Worm (Caenorhabditis elegans) whole organism, L4 larva: ENCODE data around the gene Y113G7A.13.

Source experiments
- D1046.2 ChIP-seq: fragments of 200-800 bp; sonication (Bioruptor generic); IDR thresholded peaks from 2 replicates; pipeline ENCODE4 v1.3.6; 2022; ENCODE audit warnings: missing genetic modification characterization, missing compliant biosample characterization
- F44E2.7 ChIP-seq: fragments of 200-800 bp; sonication (Bioruptor generic); IDR thresholded peaks from 2 replicates; pipeline ENCODE4 v2.1.2; 2022; ENCODE audit warnings: missing genetic modification characterization, missing compliant biosample characterization
- T20F7.1 ChIP-seq: fragments of 200-800 bp; sonication (Bioruptor generic); optimal IDR thresholded peaks from 2 replicates; lab custom pipeline; 2018; ENCODE audit warnings: mild to moderate bottlenecking, missing genetic modification characterization, missing compliant biosample characterization
- Y48G9A.11 ChIP-seq: fragments of 200-800 bp; sonication (Bioruptor generic); IDR thresholded peaks from 2 replicates; pipeline ENCODE4 v1.3.6; 2022; ENCODE audit warnings: missing genetic modification reagents, missing genetic modification characterization, missing compliant biosample characterization
- aha-1 ChIP-seq: fragments of 150-350 bp; peaks from one replicate; lab custom pipeline; 2014; ENCODE audit warnings: missing biosample characterization, missing genetic modification characterization
- ceh-20 ChIP-seq: fragments of 200-800 bp; sonication (Bioruptor generic); IDR thresholded peaks from 2 replicates; pipeline ENCODE4 v1.3.6; 2022; ENCODE audit warnings: missing genetic modification reagents, missing genetic modification characterization, missing compliant biosample characterization
- ceh-28 ChIP-seq: fragments of 150-350 bp; optimal IDR thresholded peaks from 2 replicates; lab custom pipeline; 2014; ENCODE audit warnings: missing biosample characterization, missing genetic modification reagents, missing genetic modification characterization
- ces-1 ChIP-seq: fragments of 150-350 bp; sonication (generic microtip); optimal IDR thresholded peaks from 4 replicates; lab custom pipeline; 2014; ENCODE audit warnings: missing biosample characterization, missing genetic modification reagents, missing genetic modification characterization
- cey-2 ChIP-seq: sonication (generic microtip); optimal IDR thresholded peaks from 3 replicates; lab custom pipeline; 2017; ENCODE audit warnings: missing genetic modification characterization, mild to moderate bottlenecking, missing compliant biosample characterization, antibody characterized with exemption, borderline replicate concordance; ENCODE audit not compliant: insufficient read depth
- daf-12 ChIP-seq: fragments of 150-350 bp; optimal IDR thresholded peaks from 2 replicates; lab custom pipeline; 2014; ENCODE audit warnings: missing biosample characterization, missing genetic modification reagents, missing genetic modification characterization
- daf-16 ChIP-seq, 3 experiments: sonication (generic microtip); optimal IDR thresholded peaks; 2 replicates each; lab custom pipeline; 2016 to 2017; ENCODE audit warnings: missing genetic modification characterization in 3 of 3, missing genetic modification reagents in 3 of 3, mild to moderate bottlenecking in 2 of 3, missing compliant biosample characterization in 2 of 3, missing biosample characterization in 1 of 3, moderate library complexity in 1 of 3
- dmd-6 ChIP-seq: fragments of 200-800 bp; sonication (Bioruptor generic); IDR thresholded peaks from 2 replicates; pipeline ENCODE4 v1.3.6; 2022; ENCODE audit warnings: missing genetic modification reagents, missing genetic modification characterization, missing compliant biosample characterization
- dve-1 ChIP-seq: sonication (generic microtip); optimal IDR thresholded peaks from 2 replicates; lab custom pipeline; 2017; ENCODE audit warnings: antibody characterized with exemption, mild to moderate bottlenecking, missing genetic modification characterization, missing compliant biosample characterization; ENCODE audit not compliant: insufficient read depth
- egl-27 ChIP-seq: sonication (generic microtip); optimal IDR thresholded peaks from 3 replicates; lab custom pipeline; 2017; ENCODE audit warnings: missing biosample characterization, missing genetic modification reagents, missing genetic modification characterization
- egl-43 ChIP-seq: fragments of 200-800 bp; sonication (Bioruptor generic); IDR thresholded peaks from 2 replicates; pipeline ENCODE4 v1.3.6; 2022; ENCODE audit warnings: missing genetic modification reagents, missing genetic modification characterization, missing compliant biosample characterization
- gei-8 ChIP-seq: fragments of 200-800 bp; sonication (Bioruptor generic); optimal IDR thresholded peaks from 2 replicates; lab custom pipeline; 2018; ENCODE audit warnings: mild to moderate bottlenecking, missing genetic modification characterization, missing compliant biosample characterization
- hlh-11 ChIP-seq: fragments of 200-800 bp; sonication (Bioruptor generic); optimal IDR thresholded peaks from 2 replicates; lab custom pipeline; 2018; ENCODE audit warnings: mild to moderate bottlenecking, missing genetic modification characterization, missing compliant biosample characterization
- hlh-30 ChIP-seq: sonication (generic microtip); optimal IDR thresholded peaks from 2 replicates; lab custom pipeline; 2017; ENCODE audit warnings: antibody characterized with exemption, mild to moderate bottlenecking, missing genetic modification characterization, missing compliant biosample characterization; ENCODE audit not compliant: insufficient read depth
- jun-1 ChIP-seq: fragments of 150-350 bp; optimal IDR thresholded peaks from 2 replicates; lab custom pipeline; 2014; ENCODE audit warnings: missing biosample characterization, missing genetic modification reagents, missing genetic modification characterization
- lin-1 ChIP-seq: fragments of 200-800 bp; sonication (Bioruptor generic); IDR thresholded peaks from 2 replicates; pipeline ENCODE4 v1.3.6; 2022; ENCODE audit warnings: missing genetic modification reagents, missing genetic modification characterization, missing compliant biosample characterization
- madf-5 ChIP-seq, 2 experiments: fragments of 200-800 bp; sonication (Bioruptor generic); IDR thresholded peaks; 2 replicates each; pipeline ENCODE4 v1.3.6; 2022; ENCODE audit warnings: missing compliant biosample characterization in 2 of 2, missing genetic modification characterization in 2 of 2
- mdl-1 ChIP-seq, 2 experiments: fragments of 150-350 bp in 1 of 2; sonication (generic microtip) in 1 of 2; optimal IDR thresholded peaks; 2 replicates each; lab custom pipeline; 2014 to 2017; ENCODE audit warnings: missing biosample characterization in 2 of 2, missing genetic modification characterization in 2 of 2
- mep-1 ChIP-seq: fragments of 150-350 bp; sonication (generic microtip); optimal IDR thresholded peaks from 3 replicates; lab custom pipeline; 2014; ENCODE audit warnings: missing biosample characterization, missing genetic modification characterization
- nhr-10 ChIP-seq: fragments of 150-350 bp; optimal IDR thresholded peaks from 2 replicates; lab custom pipeline; 2014; ENCODE audit warnings: missing biosample characterization, missing genetic modification characterization
- nhr-237 ChIP-seq: sonication (generic microtip); optimal IDR thresholded peaks from 2 replicates; lab custom pipeline; 2017; ENCODE audit warnings: missing biosample characterization, missing genetic modification characterization
- nhr-28 ChIP-seq: fragments of 150-350 bp; optimal IDR thresholded peaks from 2 replicates; lab custom pipeline; 2014; ENCODE audit warnings: missing biosample characterization, missing genetic modification characterization
- nhr-42 ChIP-seq: fragments of 200-800 bp; sonication (Bioruptor generic); IDR thresholded peaks from 2 replicates; pipeline ENCODE4 v1.3.6; 2022; ENCODE audit warnings: missing genetic modification characterization, missing compliant biosample characterization
- nhr-76 ChIP-seq: fragments of 150-350 bp; optimal IDR thresholded peaks from 2 replicates; lab custom pipeline; 2014; ENCODE audit warnings: missing biosample characterization, missing genetic modification characterization
- nhr-77 ChIP-seq: fragments of 150-350 bp; optimal IDR thresholded peaks from 2 replicates; lab custom pipeline; 2014; ENCODE audit warnings: missing biosample characterization, missing genetic modification characterization
- pha-4 ChIP-seq, 2 experiments: fragments of 150-350 bp in 1 of 2; fragments of 200-800 bp in 1 of 2; sonication (Bioruptor generic) in 1 of 2; IDR thresholded peaks in 1 of 2; optimal IDR thresholded peaks in 1 of 2; 2 replicates each; pipeline versions ENCODE4 v1.3.6 to Lab custom; 2014 to 2022; ENCODE audit warnings: missing genetic modification characterization in 2 of 2, missing genetic modification reagents in 2 of 2, missing biosample characterization in 1 of 2, missing compliant biosample characterization in 1 of 2
- php-3 ChIP-seq: fragments of 200-800 bp; sonication (Bioruptor generic); IDR thresholded peaks from 2 replicates; pipeline ENCODE4 v1.3.6; 2022; ENCODE audit warnings: missing genetic modification reagents, missing genetic modification characterization, missing compliant biosample characterization
- pqm-1 ChIP-seq: sonication (generic microtip); optimal IDR thresholded peaks from 2 replicates; lab custom pipeline; 2017; ENCODE audit warnings: missing biosample characterization, missing genetic modification characterization
- sdz-12 ChIP-seq: fragments of 200-800 bp; sonication (Bioruptor generic); optimal IDR thresholded peaks from 2 replicates; lab custom pipeline; 2018; ENCODE audit warnings: mild to moderate bottlenecking, missing genetic modification characterization, missing compliant biosample characterization
- set-16 ChIP-seq: fragments of 200-800 bp; sonication (Bioruptor generic); IDR thresholded peaks from 2 replicates; pipeline ENCODE4 v1.3.6; 2022; ENCODE audit warnings: missing genetic modification reagents, missing genetic modification characterization, missing compliant biosample characterization
- snpc-1.2 ChIP-seq: fragments of 200-800 bp; sonication (Bioruptor generic); IDR thresholded peaks from 2 replicates; pipeline ENCODE4 v1.3.6; 2022; ENCODE audit warnings: missing genetic modification reagents, missing genetic modification characterization, missing compliant biosample characterization
- tag-97 ChIP-seq: fragments of 200-800 bp; sonication (Bioruptor generic); IDR thresholded peaks from 2 replicates; pipeline ENCODE4 v1.3.6; 2022; ENCODE audit warnings: missing genetic modification characterization, missing compliant biosample characterization
- unc-39 ChIP-seq: sonication (generic microtip); optimal IDR thresholded peaks from 2 replicates; lab custom pipeline; 2017; ENCODE audit warnings: missing biosample characterization, missing genetic modification characterization
- zag-1 ChIP-seq: fragments of 150-350 bp; optimal IDR thresholded peaks from 2 replicates; lab custom pipeline; 2014; ENCODE audit warnings: missing biosample characterization, missing genetic modification characterization
- zip-11 ChIP-seq: fragments of 200-800 bp; sonication (Bioruptor generic); IDR thresholded peaks from 2 replicates; pipeline ENCODE4 v1.3.6; 2022; ENCODE audit warnings: missing genetic modification characterization, missing compliant biosample characterization
- zip-2 ChIP-seq: fragments of 150-350 bp; optimal IDR thresholded peaks from 2 replicates; lab custom pipeline; 2014; ENCODE audit warnings: missing biosample characterization, missing genetic modification characterization

Gene Y113G7A.13

ce11 chrV:20147662-20148245, at the start of gene Y113G7A.13:
TSS of gene Y113G7A.13 (plus strand) at chrV:20148195.
- TF ChIP-seq nhr-42 (GFP tag; lab: Robert Waterston, UW): no peak
- peak in 1 of 2 experiments; percentile 5 for TF ChIP-seq mdl-1 (tag; optimal IDR thresholded peaks at IDR 0.05; lab: Kevin White, UChicago)
- no peak for TF ChIP-seq aha-1 (tag; lab: Kevin White, UChicago)
- no peak for TF ChIP-seq D1046.2
- TF ChIP-seq hlh-11 (tag; lab: Kevin White, UChicago): peak; percentile 54
- no peak for TF ChIP-seq ceh-20 (GFP tag; lab: Robert Waterston, UW)
- TF ChIP-seq egl-27 (tag; lab: Kevin White, UChicago): no peak
- no peak for TF ChIP-seq ceh-28 (tag; lab: Kevin White, UChicago)
- TF ChIP-seq T20F7.1 (GFP tag; lab: Kevin White, UChicago): peak; percentile 27
- no peak for TF ChIP-seq daf-12 (tag; lab: Kevin White, UChicago)
- TF ChIP-seq daf-16 (GFP tag; optimal IDR thresholded peaks at IDR 0.05; lab: Kevin White, UChicago): no peak
- peak; percentile 72 for TF ChIP-seq daf-16 (tag; optimal IDR thresholded peaks at IDR 0.05; lab: Kevin White, UChicago)
- TF ChIP-seq pqm-1 (tag; lab: Kevin White, UChicago): peak; percentile 98
- peak; percentile 55; the same call in 1 of the 2 replicates for TF ChIP-seq lin-1 (GFP tag; lab: Robert Waterston, UW)
- no peak for TF ChIP-seq gei-8 (GFP tag; lab: Kevin White, UChicago)
- peak; percentile 66 for TF ChIP-seq nhr-28 (tag; lab: Kevin White, UChicago)
- TF ChIP-seq nhr-77: peak; percentile 77
- peak; percentile 80 for TF ChIP-seq dve-1 (tag; lab: Kevin White, UChicago)
- peak; percentile 58 for TF ChIP-seq dmd-6 (GFP tag; lab: Robert Waterston, UW)
- TF ChIP-seq ces-1 (GFP tag; lab: Kevin White, UChicago): no peak
- TF ChIP-seq cey-2 (tag; lab: Kevin White, UChicago): no peak

DNA sequence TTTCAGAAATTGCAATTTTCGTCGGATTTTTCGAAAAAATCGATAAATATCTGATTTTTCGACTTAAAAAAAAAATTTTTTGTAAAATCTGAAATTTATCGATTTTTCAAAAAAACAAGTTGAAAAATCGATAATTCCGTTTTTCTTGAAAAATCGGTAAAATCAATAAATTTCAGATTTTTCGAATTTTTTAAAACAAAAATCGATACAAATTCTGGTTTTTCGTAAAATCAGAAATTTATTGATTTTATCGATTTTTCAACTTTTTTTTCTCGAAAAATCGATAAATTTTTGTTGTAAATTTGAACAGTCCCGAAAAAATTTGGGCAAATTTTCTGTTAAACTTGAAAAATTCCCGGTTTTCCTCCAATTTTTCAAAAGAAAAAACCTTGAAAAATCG, 43.6 kb upstream of the Y113G7A.13 start:
- TF ChIP-seq snpc-1.2 (GFP tag; lab: Robert Waterston, UW) (no peak), nhr-10 (tag; lab: Kevin White, UChicago) (no peak), Y48G9A.11 (no peak), ceh-28 (tag; lab: Kevin White, UChicago) (peak; percentile 84), egl-43 (no peak), zip-11 (GFP tag; lab: Robert Waterston, UW) (no peak), mdl-1 (tag; optimal IDR thresholded peaks at IDR 0.05; lab: Kevin White, UChicago) (no peak)

DNA sequence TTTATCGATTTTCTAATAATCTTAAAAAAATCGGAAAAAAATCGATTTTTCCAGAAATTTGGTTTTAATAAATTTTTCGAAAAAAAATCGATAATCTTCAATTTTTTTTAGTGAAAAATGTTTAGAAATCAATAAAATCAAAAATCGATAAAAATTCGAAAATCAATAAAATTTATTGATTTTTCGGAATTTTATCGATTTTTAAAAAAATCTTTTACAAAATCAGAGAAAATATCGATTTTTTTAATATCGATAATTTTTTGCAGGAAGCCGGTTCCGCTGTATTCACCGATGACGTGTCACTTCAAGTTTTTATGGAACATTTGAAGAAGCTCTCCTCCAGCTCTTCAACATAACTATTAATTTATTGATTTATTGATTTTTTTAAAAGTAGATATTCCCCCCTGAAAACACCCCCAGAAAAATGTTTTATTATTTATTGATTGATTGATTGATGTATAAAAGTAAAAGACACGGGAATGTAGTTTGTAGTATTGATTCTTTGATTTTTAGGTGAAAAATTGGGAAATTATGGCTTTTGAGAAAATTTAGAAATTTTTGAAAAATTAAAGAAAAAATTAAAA, 42.7 kb upstream of the Y113G7A.13 start:
- TF ChIP-seq dmd-6 (GFP tag; lab: Robert Waterston, UW) (no peak), zip-11 (GFP tag; lab: Robert Waterston, UW) (no peak), ceh-28 (tag; lab: Kevin White, UChicago) (peak; percentile 100), F44E2.7 (GFP tag; lab: Robert Waterston, UW) (peak; percentile 90; the same call in 1 of the 2 replicates)

- TF ChIP-seq daf-16 (GFP tag; optimal IDR thresholded peaks at IDR 0.05; lab: Kevin White, UChicago): no peak
- TF ChIP-seq daf-16 (tag; optimal IDR thresholded peaks at IDR 0.05; lab: Kevin White, UChicago): no peak
- no peak for TF ChIP-seq D1046.2
- no peak for TF ChIP-seq unc-39 (tag; lab: Kevin White, UChicago)
- no peak for TF ChIP-seq nhr-76 (tag; lab: Kevin White, UChicago)
- no peak for TF ChIP-seq ceh-28 (tag; lab: Kevin White, UChicago)
Observed at ce11 chrV:20119770-20120169, 28.2 kb upstream of the Y113G7A.13 start.

ce11 chrV:20120623-20121165, 27.3 kb upstream of the Y113G7A.13 start, which contains the start of gene ncx-1:
TSS of gene ncx-1 (minus strand) at chrV:20120673.
- TF ChIP-seq php-3 (no peak), jun-1 (tag; lab: Kevin White, UChicago) (no peak), sdz-12 (GFP tag; lab: Kevin White, UChicago) (no peak), madf-5 (GFP tag; IDR thresholded peaks at IDR 0.05; lab: Robert Waterston, UW) (no peak), zip-2 (tag; lab: Kevin White, UChicago) (no peak), zag-1 (tag; lab: Kevin White, UChicago) (no peak), tag-97 (GFP tag; lab: Robert Waterston, UW) (no peak), mep-1 (tag; lab: Kevin White, UChicago) (no peak), dve-1 (tag; lab: Kevin White, UChicago) (no peak), set-16 (GFP tag; lab: Robert Waterston, UW) (peak; percentile 70), snpc-1.2 (GFP tag; lab: Robert Waterston, UW) (no peak), pha-4 (GFP tag; IDR thresholded peaks at IDR 0.05; lab: Robert Waterston, UW) (0 out of 2 replicates have a peak, but pooled peaks have one; percentile 19), pha-4 (tag; optimal IDR thresholded peaks at IDR 0.05; lab: Kevin White, UChicago) (no peak), daf-12 (tag; lab: Kevin White, UChicago) (no peak), nhr-237 (tag; lab: Kevin White, UChicago) (no peak), hlh-30 (tag; lab: Kevin White, UChicago) (no peak)
- TF ChIP-seq, all 104 proteins: peak for 2
